Fruit fly (Drosophila melanogaster) S2 (cell line): Measurements from ENCODE around the gene Boh2.

Experiments
- CG8478 ChIP-seq: fragments of >200 bp; optimal IDR thresholded peaks from 2 replicates; lab custom pipeline; 2018
- CTCF ChIP-seq, 2 experiments: fragments of >200 bp; optimal IDR thresholded peaks; 2 replicates each; lab custom pipeline; 2018

dm6 chr2L:11208563-11209344 lies 29.9 kb downstream of the Boh2 start:
- no peak for TF ChIP-seq CTCF (optimal IDR thresholded peaks at IDR 0.05; lab: Kevin White, UChicago)
- no peak for TF ChIP-seq CG8478 (lab: Kevin White, UChicago)
